Worm (Caenorhabditis elegans): Measurements from ENCODE around the gene stg-2.

DNA sequence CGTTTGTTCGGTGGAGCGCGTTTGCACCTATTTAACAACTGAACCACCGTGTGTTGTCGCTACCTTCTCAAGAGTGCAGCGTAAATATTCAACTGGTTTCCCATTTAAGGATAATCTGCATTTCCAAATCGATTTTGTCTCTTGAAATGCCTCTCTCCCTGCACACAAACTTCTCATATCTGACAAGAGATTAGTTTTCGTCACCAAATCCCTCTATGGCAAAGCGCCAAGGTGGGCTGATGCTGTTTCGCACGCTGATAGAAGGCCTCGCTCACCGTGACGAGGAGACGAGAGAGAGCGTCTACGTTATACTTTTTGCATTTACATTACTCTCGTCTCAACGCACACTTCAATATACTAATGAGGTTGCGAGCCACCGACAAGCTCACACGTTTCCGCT is 44.0 kb downstream of the stg-2 start:
- TF ChIP-seq zip-8 (tag; optimal IDR thresholded peaks at IDR 0.05) (no peak), unc-39 (tag; optimal IDR thresholded peaks at IDR 0.05) (no peak)
